Worm (Caenorhabditis elegans) whole organism, L2 larva: ENCODE results near the gene dlg-1.

Experiments
- Y55F3AM.14 ChIP-seq: fragments of 200-800 bp; sonication (Bioruptor generic); optimal IDR thresholded peaks from 2 replicates; lab custom pipeline; 2018; ENCODE audit warnings: mild to moderate bottlenecking, missing genetic modification characterization, missing compliant biosample characterization
- lsy-2 ChIP-seq, 2 experiments: fragments of 150-350 bp in 1 of 2; sonication (generic microtip) in 1 of 2; optimal IDR thresholded peaks; 2 replicates each; lab custom pipeline; 2014 to 2017; ENCODE audit warnings: missing biosample characterization in 2 of 2, missing genetic modification characterization in 2 of 2
- nhr-21 ChIP-seq: fragments of 150-350 bp; optimal IDR thresholded peaks from 2 replicates; lab custom pipeline; 2014; ENCODE audit warnings: missing biosample characterization, missing genetic modification characterization
- nhr-237 ChIP-seq: fragments of 150-350 bp; optimal IDR thresholded peaks from 2 replicates; lab custom pipeline; 2014; ENCODE audit warnings: missing biosample characterization, missing genetic modification characterization
- ztf-4 ChIP-seq: fragments of 150-350 bp; optimal IDR thresholded peaks from 2 replicates; lab custom pipeline; 2014; ENCODE audit warnings: missing biosample characterization, missing genetic modification characterization

- no peak for TF ChIP-seq nhr-21 (tag; lab: Kevin White, UChicago)
- no peak for TF ChIP-seq lsy-2 (tag; optimal IDR thresholded peaks at IDR 0.05; lab: Kevin White, UChicago)
- TF ChIP-seq nhr-237 (tag; lab: Kevin White, UChicago) = no peak
- no peak for TF ChIP-seq Y55F3AM.14 (GFP tag; lab: Kevin White, UChicago)
- TF ChIP-seq ztf-4 (tag; lab: Kevin White, UChicago) = no peak
Observed at ce11 chrX:5460930-5461329, 18.6 kb upstream of the dlg-1 start, which contains the start of gene ddr-1.
